Fruit fly (Drosophila melanogaster) whole organism, pupa: ENCODE measurements around the gene CG13810.

ENCODE experiments used
- CG10348 ChIP-seq: fragments of 200-800 bp; sonication (Bioruptor generic); IDR thresholded peaks from 2 replicates; pipeline ENCODE4 v1.3.6; 2022; ENCODE audit warnings: missing biosample characterization, missing genetic modification characterization
- CG12605 ChIP-seq: fragments of 200-800 bp; sonication (Bioruptor generic); IDR thresholded peaks from 2 replicates; pipeline ENCODE4 v1.3.6; 2022; ENCODE audit warnings: missing biosample characterization, missing genetic modification characterization
- CG13204 ChIP-seq: fragments of 200-800 bp; sonication (Bioruptor generic); optimal IDR thresholded peaks from 2 replicates; lab custom pipeline; 2018; ENCODE audit warnings: missing biosample characterization, mild to moderate bottlenecking, missing genetic modification characterization, moderate library complexity
- CG14655 ChIP-seq: fragments of 200-800 bp; sonication (Bioruptor generic); optimal IDR thresholded peaks from 3 replicates; lab custom pipeline; 2017; ENCODE audit warnings: mild to moderate bottlenecking, missing biosample characterization, missing genetic modification reagents, missing genetic modification characterization
- CG15710 ChIP-seq: fragments of 200-800 bp; sonication (Bioruptor generic); optimal IDR thresholded peaks from 2 replicates; lab custom pipeline; 2018; ENCODE audit warnings: missing biosample characterization, mild to moderate bottlenecking, missing genetic modification characterization, moderate library complexity
- CG17806 ChIP-seq: fragments of 200-800 bp; sonication (Bioruptor generic); optimal IDR thresholded peaks from 2 replicates; lab custom pipeline; 2018; ENCODE audit warnings: missing biosample characterization, mild to moderate bottlenecking, missing genetic modification characterization, moderate library complexity
- CG32121 ChIP-seq: fragments of 200-800 bp; sonication (Bioruptor generic); IDR thresholded peaks from 2 replicates; pipeline ENCODE4 v1.3.6; 2022; ENCODE audit warnings: missing biosample characterization, missing genetic modification characterization
- CG34367 ChIP-seq: fragments of 200-800 bp; sonication (Bioruptor generic); optimal IDR thresholded peaks from 2 replicates; lab custom pipeline; 2018; ENCODE audit warnings: missing biosample characterization, mild to moderate bottlenecking, missing genetic modification characterization
- CG4496 ChIP-seq: fragments of 200-800 bp; sonication (Bioruptor generic); IDR thresholded peaks from 3 replicates; pipeline ENCODE4 v1.3.6; 2022; ENCODE audit warnings: missing biosample characterization, missing genetic modification characterization
- CG8159 ChIP-seq: fragments of 200-800 bp; sonication (Bioruptor generic); optimal IDR thresholded peaks from 3 replicates; lab custom pipeline; 2018; ENCODE audit warnings: missing biosample characterization, mild to moderate bottlenecking, missing genetic modification characterization, moderate library complexity
- CG8301 ChIP-seq: fragments of 200-800 bp; sonication (Bioruptor generic); optimal IDR thresholded peaks from 2 replicates; lab custom pipeline; 2018; ENCODE audit warnings: missing biosample characterization, mild to moderate bottlenecking, missing genetic modification characterization
- CG9948 ChIP-seq: fragments of 200-800 bp; sonication (Bioruptor generic); optimal IDR thresholded peaks from 2 replicates; lab custom pipeline; 2018; ENCODE audit warnings: missing biosample characterization, mild to moderate bottlenecking, missing genetic modification characterization, moderate library complexity
- D1 ChIP-seq: fragments of 200-800 bp; sonication (Bioruptor generic); optimal IDR thresholded peaks from 2 replicates; lab custom pipeline; 2018; ENCODE audit warnings: missing biosample characterization, mild to moderate bottlenecking, missing genetic modification characterization, moderate library complexity
- EcR ChIP-seq: fragments of 200-800 bp; sonication (Bioruptor generic); optimal IDR thresholded peaks from 3 replicates; lab custom pipeline; 2019; ENCODE audit warnings: missing biosample characterization, missing genetic modification characterization, mild to moderate bottlenecking, moderate library complexity, missing genetic modification reagents
- Ets98B ChIP-seq: fragments of 200-800 bp; sonication (Bioruptor generic); IDR thresholded peaks from 2 replicates; pipeline ENCODE4 v1.3.6; 2022; ENCODE audit warnings: missing biosample characterization, missing genetic modification characterization
- Pif1A ChIP-seq: fragments of 200-800 bp; sonication (Bioruptor generic); optimal IDR thresholded peaks from 3 replicates; lab custom pipeline; 2016; ENCODE audit warnings: missing biosample characterization, missing genetic modification characterization
- Pif1B ChIP-seq: fragments of 200-800 bp; sonication (Bioruptor generic); optimal IDR thresholded peaks from 3 replicates; lab custom pipeline; 2016; ENCODE audit warnings: missing biosample characterization, missing genetic modification characterization
- Snoo ChIP-seq: fragments of 200-800 bp; sonication (Bioruptor generic); optimal IDR thresholded peaks from 3 replicates; lab custom pipeline; 2017; ENCODE audit warnings: missing biosample characterization, mild to moderate bottlenecking, missing genetic modification characterization, inconsistent platforms
- fd96Ca ChIP-seq: fragments of 200-800 bp; sonication (Bioruptor generic); IDR thresholded peaks from 3 replicates; pipeline ENCODE4 v1.3.6; 2022; ENCODE audit warnings: missing biosample characterization, missing genetic modification characterization
- gl ChIP-seq: fragments of 200-800 bp; sonication (Bioruptor generic); optimal IDR thresholded peaks from 2 replicates; lab custom pipeline; 2018; ENCODE audit warnings: missing biosample characterization, mild to moderate bottlenecking, missing genetic modification characterization
- rn ChIP-seq: fragments of 200-800 bp; sonication (Bioruptor generic); IDR thresholded peaks from 2 replicates; pipeline ENCODE4 v1.3.6; 2022; ENCODE audit warnings: missing biosample characterization, missing genetic modification characterization

CG13810 gene

dm6 chr3L:2212403-2212802 is 26.7 kb downstream of the CG13810 start, which contains the start of gene CG15878:
CG15878 (minus strand) TSS chr3L:2212503.
- TF ChIP-seq CG15710 (tag; lab: Kevin White, UChicago) (no peak), Ets98B (GFP tag; lab: Robert Waterston, UW) (no peak), CG12605 (GFP tag; lab: Robert Waterston, UW) (no peak), CG9948 (tag; lab: Kevin White, UChicago) (no peak)
- TF ChIP-seq, all 21 proteins: peak for 0

- TF ChIP-seq CG8159 (tag; lab: Kevin White, UChicago) = no peak
- TF ChIP-seq Snoo (tag; lab: Kevin White, UChicago) = no peak
- no peak for TF ChIP-seq CG15710 (tag; lab: Kevin White, UChicago)
- no peak for TF ChIP-seq Pif1A (GFP tag; lab: Kevin White, UChicago)
- no peak for TF ChIP-seq CG13204 (GFP tag; lab: Kevin White, UChicago)
- TF ChIP-seq CG9948 (tag; lab: Kevin White, UChicago) = no peak
- TF ChIP-seq D1 = no peak
- no peak for TF ChIP-seq CG17806
- TF ChIP-seq CG10348 (GFP tag; lab: Robert Waterston, UW) = no peak
- no peak for TF ChIP-seq CG12605 (GFP tag; lab: Robert Waterston, UW)
- no peak for TF ChIP-seq Ets98B (GFP tag; lab: Robert Waterston, UW)
- no peak for TF ChIP-seq gl (tag; lab: Kevin White, UChicago)
- no peak for TF ChIP-seq rn (GFP tag; lab: Robert Waterston, UW)
- TF ChIP-seq CG34367 (tag; lab: Kevin White, UChicago) = no peak
- TF ChIP-seq fd96Ca (GFP tag; lab: Robert Waterston, UW) = no peak
- TF ChIP-seq CG4496 (GFP tag; lab: Robert Waterston, UW) = no peak
- no peak for TF ChIP-seq CG14655 (GFP tag; lab: Kevin White, UChicago)
- no peak for TF ChIP-seq EcR (GFP tag; lab: Kevin White, UChicago)
Measured at dm6 chr3L:2228367-2229171, 42.8 kb downstream of the CG13810 start.

dm6 chr3L:2229172-2229696 is 43.5 kb downstream of the CG13810 start, which contains the start of gene Oseg2:
Oseg2 (plus strand) TSS chr3L:2229646.
- TF ChIP-seq CG32121 (GFP tag; lab: Robert Waterston, UW) (no peak), CG12605 (GFP tag; lab: Robert Waterston, UW) (peak; percentile 85)
- TF ChIP-seq, all 21 proteins: peak for 1

DNA sequence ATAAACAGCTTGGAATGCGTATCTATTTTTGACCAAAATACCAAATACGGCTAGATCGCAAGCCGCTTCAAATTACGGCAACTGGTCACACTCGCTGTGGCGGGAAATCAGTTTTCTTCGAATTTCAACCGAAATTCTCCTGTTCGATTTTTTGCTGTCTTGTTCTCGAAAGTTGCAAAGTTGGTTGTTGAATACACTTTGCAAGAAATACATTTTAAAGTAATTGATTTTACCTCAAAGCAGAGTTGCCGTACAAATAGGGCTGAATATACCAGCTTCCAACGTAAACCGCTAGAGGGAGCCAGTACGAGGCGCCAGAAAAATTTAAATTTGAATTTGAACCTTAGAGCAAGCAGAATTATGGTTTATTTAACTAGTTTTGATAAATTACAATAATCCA is 51.3 kb downstream of the CG13810 start, which contains the start of gene CG9018:
TSS of gene CG9018 (minus strand) at position 43 of the 400 bp plus-strand sequence.
- TF ChIP-seq CG8159 (tag; lab: Kevin White, UChicago) (no peak), D1 (no peak), CG13204 (GFP tag; lab: Kevin White, UChicago) (no peak), Ets98B (GFP tag; lab: Robert Waterston, UW) (no peak), CG32121 (GFP tag; lab: Robert Waterston, UW) (no peak), EcR (GFP tag; lab: Kevin White, UChicago) (no peak), gl (tag; lab: Kevin White, UChicago) (no peak), Pif1B (GFP tag; lab: Kevin White, UChicago) (no peak), CG9948 (tag; lab: Kevin White, UChicago) (no peak), CG10348 (GFP tag; lab: Robert Waterston, UW) (no peak), CG14655 (GFP tag; lab: Kevin White, UChicago) (no peak), CG8301 (tag; lab: Kevin White, UChicago) (no peak), CG4496 (GFP tag; lab: Robert Waterston, UW) (no peak)
